Worm (Caenorhabditis elegans) whole organism, midembryonic: ENCODE results near the gene nhr-38.
A peak's percentile ranks its signal among the peaks of the same experiment; 100 is the strongest.

Source experiments
- T22C8.4 ChIP-seq: fragments of 200-800 bp; sonication (Bioruptor generic); IDR thresholded peaks from 2 replicates; pipeline ENCODE4 v1.3.6; 2022; ENCODE audit warnings: missing genetic modification characterization, missing compliant biosample characterization
- cog-1 ChIP-seq: sonication (generic microtip); optimal IDR thresholded peaks from 2 replicates; lab custom pipeline; 2016; ENCODE audit warnings: missing genetic modification characterization, missing compliant biosample characterization
- flt-1 ChIP-seq: fragments of 200-800 bp; sonication (Bioruptor generic); IDR thresholded peaks from 2 replicates; pipeline ENCODE4 v1.3.6; 2022; ENCODE audit warnings: missing genetic modification characterization, missing compliant biosample characterization
- klf-2 ChIP-seq: fragments of 200-800 bp; sonication (Bioruptor generic); conservative IDR thresholded peaks from 2 replicates; pipeline ENCODE4 v1.3.6; 2022; ENCODE audit warnings: missing genetic modification reagents, missing genetic modification characterization, missing compliant biosample characterization
- med-1 ChIP-seq: sonication (generic microtip); optimal IDR thresholded peaks from 2 replicates; lab custom pipeline; 2017; ENCODE audit warnings: missing genetic modification characterization, mild to moderate bottlenecking, missing compliant biosample characterization, antibody characterized with exemption, missing genetic modification reagents; ENCODE audit not compliant: insufficient read depth
- ref-1 ChIP-seq: fragments of 200-800 bp; sonication (Bioruptor generic); conservative IDR thresholded peaks from 2 replicates; pipeline ENCODE4 v1.3.6; 2022; ENCODE audit warnings: missing genetic modification reagents, missing genetic modification characterization, missing compliant biosample characterization
- tab-1 ChIP-seq: fragments of 200-800 bp; sonication (Bioruptor generic); IDR thresholded peaks from 2 replicates; pipeline ENCODE4 v1.3.6; 2022; ENCODE audit warnings: missing genetic modification characterization, missing compliant biosample characterization
- ztf-23 ChIP-seq: fragments of 200-800 bp; sonication (Bioruptor generic); IDR thresholded peaks from 2 replicates; pipeline ENCODE4 v1.3.6; 2022; ENCODE audit warnings: missing genetic modification reagents, missing genetic modification characterization, missing compliant biosample characterization
- ztf-29 ChIP-seq: fragments of 200-800 bp; sonication (Bioruptor generic); IDR thresholded peaks from 2 replicates; pipeline ENCODE4 v1.3.6; 2022; ENCODE audit warnings: missing genetic modification reagents, missing genetic modification characterization, missing compliant biosample characterization

Gene nhr-38

ce11 chrIV:9717844-9718243 is 7.9 kb downstream of the nhr-38 start:
- TF ChIP-seq T22C8.4 (GFP tag; lab: Robert Waterston, UW) (no peak), ztf-23 (GFP tag; lab: Robert Waterston, UW) (no peak), klf-2 (GFP tag; lab: Robert Waterston, UW) (no peak), flt-1 (GFP tag; lab: Robert Waterston, UW) (no peak), ztf-29 (GFP tag; lab: Robert Waterston, UW) (no peak), med-1 (GFP tag; lab: Kevin White, UChicago) (no peak), ref-1 (GFP tag; lab: Robert Waterston, UW) (no peak)

- TF ChIP-seq med-1 (GFP tag; lab: Kevin White, UChicago) (no peak), cog-1 (tag; lab: Kevin White, UChicago) (peak; percentile 9)
Observed at ce11 chrIV:9718396-9718795, 8.4 kb downstream of the nhr-38 start.

DNA sequence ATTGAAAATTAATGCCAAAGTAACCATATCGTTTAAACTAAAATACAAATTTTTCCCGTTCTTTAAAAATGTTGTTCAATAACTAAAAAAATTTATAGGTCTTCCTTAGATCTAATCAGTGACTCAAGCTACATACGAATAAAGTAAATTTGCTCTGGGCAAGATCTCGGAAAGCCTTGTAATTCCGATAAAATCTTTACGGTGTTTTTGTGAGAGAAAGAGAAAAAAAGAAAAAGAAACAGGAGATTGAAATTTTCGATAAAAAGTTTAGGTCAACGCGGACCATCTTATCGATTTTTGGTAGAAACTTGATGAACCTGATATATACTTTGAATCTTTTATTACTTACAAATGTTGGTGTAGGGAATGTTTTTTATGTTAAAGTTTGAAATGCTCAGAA is 13.2 kb downstream of the nhr-38 start:
- TF ChIP-seq tab-1 (GFP tag; lab: Robert Waterston, UW) = no peak
- TF ChIP-seq med-1 (GFP tag; lab: Kevin White, UChicago) = no peak
- TF ChIP-seq ztf-23 (GFP tag; lab: Robert Waterston, UW) = no peak
- TF ChIP-seq ztf-29 (GFP tag; lab: Robert Waterston, UW) = no peak
- TF ChIP-seq T22C8.4 (GFP tag; lab: Robert Waterston, UW) = no peak
- TF ChIP-seq flt-1 (GFP tag; lab: Robert Waterston, UW) = no peak
- no peak for TF ChIP-seq klf-2 (GFP tag; lab: Robert Waterston, UW)
- TF ChIP-seq cog-1 (tag; lab: Kevin White, UChicago) = no peak
- no peak for TF ChIP-seq ref-1 (GFP tag; lab: Robert Waterston, UW)

DNA sequence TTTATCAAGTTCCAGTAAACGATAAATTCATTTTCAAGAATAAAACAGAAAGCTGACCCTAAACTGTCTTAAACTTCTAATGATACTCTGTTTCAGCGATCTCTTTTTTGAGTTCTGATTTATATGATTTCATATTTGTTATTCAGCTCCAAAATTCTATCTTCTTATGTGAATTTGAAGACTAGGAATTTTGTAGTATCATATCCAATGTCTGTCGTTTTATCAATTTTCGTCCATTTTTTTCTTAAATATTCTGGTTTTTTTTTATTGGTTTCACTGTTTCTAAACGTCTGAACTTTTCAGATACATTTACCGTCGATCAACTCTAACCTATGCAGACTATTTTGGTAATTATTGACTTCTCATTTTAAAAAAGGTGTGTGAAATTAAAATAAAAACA is 15.0 kb downstream of the nhr-38 start, which contains the start of the genes nhr-138 and C28D4.18:
Gene nhr-138, plus strand, starts transcription at position 304 of the 400 bp plus-strand sequence.
Gene C28D4.18, plus strand, starts transcription at position 333 of the 400 bp plus-strand sequence.
- TF ChIP-seq cog-1 (tag; lab: Kevin White, UChicago) (no peak), ref-1 (GFP tag; lab: Robert Waterston, UW) (no peak), tab-1 (GFP tag; lab: Robert Waterston, UW) (no peak), flt-1 (GFP tag; lab: Robert Waterston, UW) (no peak), ztf-23 (GFP tag; lab: Robert Waterston, UW) (no peak), med-1 (GFP tag; lab: Kevin White, UChicago) (no peak), ztf-29 (GFP tag; lab: Robert Waterston, UW) (no peak), klf-2 (GFP tag; lab: Robert Waterston, UW) (no peak), T22C8.4 (GFP tag; lab: Robert Waterston, UW) (no peak)

- no peak for TF ChIP-seq cog-1 (tag; lab: Kevin White, UChicago)
Observed at ce11 chrIV:9725468-9725985, 15.5 kb downstream of the nhr-38 start.

ce11 chrIV:9727217-9727616 is 17.2 kb downstream of the nhr-38 start:
- no peak for TF ChIP-seq ztf-29 (GFP tag; lab: Robert Waterston, UW)
- no peak for TF ChIP-seq T22C8.4 (GFP tag; lab: Robert Waterston, UW)
- TF ChIP-seq cog-1 (tag; lab: Kevin White, UChicago) = no peak
- no peak for TF ChIP-seq flt-1 (GFP tag; lab: Robert Waterston, UW)
- no peak for TF ChIP-seq ztf-23 (GFP tag; lab: Robert Waterston, UW)

DNA sequence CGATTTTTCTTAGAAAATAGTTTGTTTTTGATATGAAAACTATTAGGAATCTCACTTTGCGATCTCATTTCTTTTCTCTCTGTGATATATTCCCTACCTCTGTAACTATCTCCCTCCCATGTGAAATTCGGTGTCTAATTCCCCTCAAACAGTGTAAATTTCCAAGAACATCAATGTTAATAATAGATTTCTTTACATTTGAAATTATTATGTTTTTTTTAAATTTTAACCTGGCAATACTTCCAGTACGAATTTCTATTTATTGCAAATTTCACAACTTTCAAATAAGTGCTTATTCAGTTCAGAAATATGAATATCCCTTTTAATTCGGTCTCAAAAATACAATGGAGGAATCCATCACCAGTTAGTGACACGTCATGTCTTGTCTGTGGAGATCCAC is 18.4 kb downstream of the nhr-38 start, which contains the start of gene nhr-100:
Gene nhr-100, plus strand, starts transcription at position 301 of the 400 bp plus-strand sequence.
- TF ChIP-seq ztf-29 (GFP tag; lab: Robert Waterston, UW) = no peak
- TF ChIP-seq tab-1 (GFP tag; lab: Robert Waterston, UW) = no peak
- no peak for TF ChIP-seq cog-1 (tag; lab: Kevin White, UChicago)
- no peak for TF ChIP-seq flt-1 (GFP tag; lab: Robert Waterston, UW)
- no peak for TF ChIP-seq ref-1 (GFP tag; lab: Robert Waterston, UW)
- TF ChIP-seq T22C8.4 (GFP tag; lab: Robert Waterston, UW) = no peak
- TF ChIP-seq klf-2 (GFP tag; lab: Robert Waterston, UW) = no peak
- no peak for TF ChIP-seq med-1 (GFP tag; lab: Kevin White, UChicago)
- no peak for TF ChIP-seq ztf-23 (GFP tag; lab: Robert Waterston, UW)

DNA sequence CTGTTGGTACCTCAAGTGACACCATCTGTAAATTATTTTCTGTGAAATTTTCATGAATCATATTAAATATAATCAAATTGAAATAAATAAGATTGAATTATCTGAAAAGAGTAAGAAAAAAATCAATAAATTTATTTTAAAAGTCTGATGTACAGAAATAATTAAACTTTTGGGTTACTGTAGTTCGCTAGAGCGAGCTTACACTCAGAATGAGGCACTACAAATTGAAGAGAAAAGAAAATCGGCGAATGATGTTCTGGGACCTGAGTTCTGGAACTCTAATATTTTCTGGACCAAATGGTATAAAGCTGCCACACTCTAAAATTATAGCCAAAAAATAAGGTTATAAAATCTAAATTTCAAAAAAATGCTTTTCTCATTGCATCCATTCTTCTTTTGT is 23.9 kb downstream of the nhr-38 start:
- TF ChIP-seq ztf-23 (GFP tag; lab: Robert Waterston, UW) (no peak), klf-2 (GFP tag; lab: Robert Waterston, UW) (no peak), cog-1 (tag; lab: Kevin White, UChicago) (no peak), flt-1 (GFP tag; lab: Robert Waterston, UW) (no peak), med-1 (GFP tag; lab: Kevin White, UChicago) (no peak), ref-1 (GFP tag; lab: Robert Waterston, UW) (no peak), tab-1 (GFP tag; lab: Robert Waterston, UW) (no peak), T22C8.4 (GFP tag; lab: Robert Waterston, UW) (no peak), ztf-29 (GFP tag; lab: Robert Waterston, UW) (no peak)

DNA sequence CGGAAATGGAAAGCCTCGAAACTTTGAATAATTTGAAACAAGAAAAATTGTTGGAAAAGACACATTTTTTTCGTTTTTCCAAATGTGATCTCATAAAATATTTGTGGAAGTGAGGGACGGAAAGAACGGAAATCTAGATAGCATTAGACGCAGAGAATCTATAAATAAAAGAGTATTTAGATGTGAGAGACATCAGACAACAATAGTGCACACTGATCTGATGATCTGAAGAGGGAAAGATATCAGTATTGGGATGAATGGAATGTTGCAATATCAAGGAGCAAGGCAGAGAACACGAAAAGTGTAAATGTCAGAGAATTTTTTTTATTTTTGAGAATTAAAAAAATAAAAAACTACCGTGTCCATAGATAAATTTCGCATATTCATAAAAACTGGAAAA is 24.9 kb downstream of the nhr-38 start:
- no peak for TF ChIP-seq klf-2 (GFP tag; lab: Robert Waterston, UW)
- no peak for TF ChIP-seq T22C8.4 (GFP tag; lab: Robert Waterston, UW)
- no peak for TF ChIP-seq ztf-23 (GFP tag; lab: Robert Waterston, UW)
- TF ChIP-seq med-1 (GFP tag; lab: Kevin White, UChicago) = no peak
- no peak for TF ChIP-seq ref-1 (GFP tag; lab: Robert Waterston, UW)
- TF ChIP-seq tab-1 (GFP tag; lab: Robert Waterston, UW) = no peak
- TF ChIP-seq ztf-29 (GFP tag; lab: Robert Waterston, UW) = no peak
- no peak for TF ChIP-seq cog-1 (tag; lab: Kevin White, UChicago)
